Worm (Caenorhabditis elegans): ENCODE data around the gene srab-10.
A peak's percentile ranks its signal among the peaks of the same experiment; 100 is the strongest.

The srab-10 gene

ce11 chrV:3118167-3118566 is 26.2 kb downstream of the srab-10 start, which contains the start of gene clec-210:
Gene clec-210 (plus strand): TSS chrV:3118377.
- TF ChIP-seq nhr-80 (tag; optimal IDR thresholded peaks at IDR 0.05) (peak; percentile 33), F52B5.7 (tag; optimal IDR thresholded peaks at IDR 0.05) (no peak)

DNA sequence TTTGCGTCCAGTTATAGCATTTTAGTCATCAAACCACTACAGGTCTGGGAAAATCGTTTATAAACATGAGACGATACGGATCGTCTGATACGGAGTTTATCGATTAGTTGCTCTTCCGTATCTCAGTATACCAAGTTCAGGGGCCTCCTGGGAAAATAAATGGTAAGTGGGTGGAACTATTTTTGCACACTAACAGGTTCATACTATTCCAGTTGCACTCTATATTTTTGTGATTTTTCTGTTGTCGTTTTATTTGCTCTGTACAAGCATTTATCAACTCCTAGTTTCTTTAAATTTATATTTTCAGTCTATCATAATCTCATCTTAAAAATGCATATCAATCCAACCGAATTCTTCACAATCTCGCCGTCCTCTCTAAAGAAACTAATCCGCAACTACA is 29.4 kb downstream of the srab-10 start, which contains the start of gene Y73C8C.3:
TSS of gene Y73C8C.3 (plus strand) at position 301 of the 400 bp plus-strand sequence.
- TF ChIP-seq Y67H2A.10 (GFP tag; conservative IDR thresholded peaks at IDR 0.05) (no peak), aptf-3 (GFP tag; IDR thresholded peaks at IDR 0.05) (no peak), let-526 (GFP tag; IDR thresholded peaks at IDR 0.05) (no peak), nfya-1 (tag; optimal IDR thresholded peaks at IDR 0.05; ENCODE audit: borderline replicate concordance, insufficient read depth) (no peak)

DNA sequence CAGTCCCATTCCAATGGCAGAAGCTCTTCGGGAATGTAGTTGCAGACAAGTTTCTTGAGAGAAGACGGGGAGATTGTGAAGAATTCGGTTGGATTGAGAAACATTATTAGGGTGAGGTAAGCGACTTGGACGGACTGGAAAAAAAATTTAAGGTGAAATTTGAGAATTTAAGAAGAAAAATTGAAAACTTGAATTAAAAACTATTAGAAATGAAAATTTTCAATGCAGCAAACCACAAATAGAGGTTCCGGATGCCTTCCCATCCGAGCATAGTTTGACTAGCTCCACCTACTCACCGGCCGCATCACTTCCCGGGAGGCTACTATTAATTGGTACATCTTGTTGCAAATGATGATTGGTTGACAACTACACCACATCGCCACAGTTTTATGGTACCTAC is 30.6 kb downstream of the srab-10 start, which contains the start of gene Y73C8C.8:
TSS of gene Y73C8C.8 (minus strand) at position 101 of the 400 bp plus-strand sequence.
- TF ChIP-seq cebp-1 (GFP tag; IDR thresholded peaks at IDR 0.05), result no peak
- no peak for TF ChIP-seq cebp-1 (tag; optimal IDR thresholded peaks at IDR 0.05)
- TF ChIP-seq ZK185.1 (tag; optimal IDR thresholded peaks at IDR 0.05; ENCODE audit: poor library complexity, severe bottlenecking), result no peak
- TF ChIP-seq efl-1 (GFP tag; optimal IDR thresholded peaks at IDR 0.05), result no peak
- no peak for TF ChIP-seq F10E7.11 (tag; optimal IDR thresholded peaks at IDR 0.05)
- no peak for TF ChIP-seq athp-1 (tag; optimal IDR thresholded peaks at IDR 0.05)
- TF ChIP-seq snpc-4 (GFP tag; optimal IDR thresholded peaks at IDR 0.05), result no peak
- no peak for TF ChIP-seq snpc-4 (tag; optimal IDR thresholded peaks at IDR 0.05)
- TF ChIP-seq rcor-1 (GFP tag; IDR thresholded peaks at IDR 0.05), result no peak
- no peak for TF ChIP-seq ztf-3 (GFP tag; optimal IDR thresholded peaks at IDR 0.05)
- no peak for TF ChIP-seq lin-54 (GFP tag; optimal IDR thresholded peaks at IDR 0.05)
- TF ChIP-seq B0261.1 (tag; optimal IDR thresholded peaks at IDR 0.05), result no peak
- TF ChIP-seq nhr-27 (tag; optimal IDR thresholded peaks at IDR 0.05), result no peak
- TF ChIP-seq nhr-90 (tag; optimal IDR thresholded peaks at IDR 0.05), result no peak
- no peak for TF ChIP-seq attf-5 (GFP tag; optimal IDR thresholded peaks at IDR 0.05)
- TF ChIP-seq lir-1 (GFP tag; conservative IDR thresholded peaks at IDR 0.05), result no peak
- no peak for TF ChIP-seq ztf-6 (GFP tag; IDR thresholded peaks at IDR 0.05)
- no peak for TF ChIP-seq snpc-1.3 (tag; optimal IDR thresholded peaks at IDR 0.05; ENCODE audit: insufficient read depth)
- TF ChIP-seq Y67H2A.10 (GFP tag; conservative IDR thresholded peaks at IDR 0.05), result no peak
- no peak for TF ChIP-seq C17E4.6 (GFP tag; IDR thresholded peaks at IDR 0.05)

- TF ChIP-seq chd-7 (tag; optimal IDR thresholded peaks at IDR 0.05) (no peak), egl-44 (GFP tag; IDR thresholded peaks at IDR 0.05) (no peak), tlf-1 (GFP tag; optimal IDR thresholded peaks at IDR 0.05) (no peak), rec-8 (tag; optimal IDR thresholded peaks at IDR 0.05) (no peak), B0019.2 (GFP tag; conservative IDR thresholded peaks at IDR 0.05) (no peak), dox-1 (GFP tag; IDR thresholded peaks at IDR 0.05) (no peak), let-607 (tag; optimal IDR thresholded peaks at IDR 0.05) (no peak), die-1 (tag; optimal IDR thresholded peaks at IDR 0.05) (no peak), nhr-90 (tag; optimal IDR thresholded peaks at IDR 0.05) (no peak)
Measured at ce11 chrV:3112198-3112597, 32.2 kb downstream of the srab-10 start.

Data from whole organism, young adult.